Worm (Caenorhabditis elegans) whole organism, L4 larva: ENCODE measurements around the gene F59B10.4.

Source experiments
- D1046.2 ChIP-seq: fragments of 200-800 bp; sonication (Bioruptor generic); IDR thresholded peaks from 2 replicates; pipeline ENCODE4 v1.3.6; 2022; ENCODE audit warnings: missing genetic modification characterization, missing compliant biosample characterization
- F49E8.2 ChIP-seq: sonication (generic microtip); optimal IDR thresholded peaks from 2 replicates; lab custom pipeline; 2016; ENCODE audit warnings: missing compliant biosample characterization, mild to moderate bottlenecking, missing genetic modification characterization, borderline replicate concordance
- T26A8.4 ChIP-seq: fragments of 200-800 bp; sonication (Bioruptor generic); IDR thresholded peaks from 2 replicates; pipeline ENCODE4 v1.3.6; 2022; ENCODE audit warnings: missing genetic modification characterization, missing compliant biosample characterization
- Y105C5A.15 ChIP-seq: fragments of 200-800 bp; sonication (Bioruptor generic); IDR thresholded peaks from 2 replicates; pipeline ENCODE4 v1.3.6; 2022; ENCODE audit warnings: missing genetic modification characterization, missing compliant biosample characterization
- Y75B8A.6 ChIP-seq: fragments of 200-800 bp; sonication (Bioruptor generic); IDR thresholded peaks from 2 replicates; pipeline ENCODE4 v1.3.6; 2022; ENCODE audit warnings: missing genetic modification reagents, missing genetic modification characterization, missing compliant biosample characterization
- ZK546.5 ChIP-seq, 2 experiments: sonication (generic microtip); optimal IDR thresholded peaks; 2 replicates each; lab custom pipeline; 2017; ENCODE audit warnings: missing biosample characterization in 2 of 2, missing genetic modification characterization in 2 of 2
- aly-2 ChIP-seq: sonication (generic microtip); optimal IDR thresholded peaks from 2 replicates; lab custom pipeline; 2018; ENCODE audit warnings: missing biosample characterization, missing genetic modification characterization
- ceh-44 ChIP-seq: fragments of 200-800 bp; sonication (Bioruptor generic); IDR thresholded peaks from 2 replicates; pipeline ENCODE4 v1.3.6; 2022; ENCODE audit warnings: missing genetic modification reagents, missing genetic modification characterization, missing compliant biosample characterization
- ceh-62 ChIP-seq: sonication (generic microtip); optimal IDR thresholded peaks from 2 replicates; lab custom pipeline; 2017; ENCODE audit warnings: missing biosample characterization, missing genetic modification characterization
- ctbp-1 ChIP-seq: fragments of 200-800 bp; sonication (Bioruptor generic); IDR thresholded peaks from 2 replicates; pipeline ENCODE4 v1.3.6; 2022; ENCODE audit warnings: missing genetic modification reagents, missing genetic modification characterization, missing compliant biosample characterization
- daf-19 ChIP-seq: fragments of 200-800 bp; sonication (Bioruptor generic); conservative IDR thresholded peaks from 2 replicates; pipeline ENCODE4 v1.3.6; 2022; ENCODE audit warnings: missing genetic modification characterization, missing compliant biosample characterization
- dmd-8 ChIP-seq: fragments of 200-800 bp; sonication (Bioruptor generic); IDR thresholded peaks from 2 replicates; pipeline ENCODE4 v1.3.6; 2022; ENCODE audit warnings: missing genetic modification characterization, missing compliant biosample characterization
- dve-1 ChIP-seq: sonication (generic microtip); optimal IDR thresholded peaks from 2 replicates; lab custom pipeline; 2017; ENCODE audit warnings: antibody characterized with exemption, mild to moderate bottlenecking, missing genetic modification characterization, missing compliant biosample characterization; ENCODE audit not compliant: insufficient read depth
- egl-27 ChIP-seq: sonication (generic microtip); optimal IDR thresholded peaks from 3 replicates; lab custom pipeline; 2017; ENCODE audit warnings: missing biosample characterization, missing genetic modification reagents, missing genetic modification characterization
- egl-43 ChIP-seq: fragments of 200-800 bp; sonication (Bioruptor generic); IDR thresholded peaks from 2 replicates; pipeline ENCODE4 v1.3.6; 2022; ENCODE audit warnings: missing genetic modification reagents, missing genetic modification characterization, missing compliant biosample characterization
- gei-8 ChIP-seq: fragments of 200-800 bp; sonication (Bioruptor generic); optimal IDR thresholded peaks from 2 replicates; lab custom pipeline; 2018; ENCODE audit warnings: mild to moderate bottlenecking, missing genetic modification characterization, missing compliant biosample characterization
- hlh-11 ChIP-seq: fragments of 200-800 bp; sonication (Bioruptor generic); optimal IDR thresholded peaks from 2 replicates; lab custom pipeline; 2018; ENCODE audit warnings: mild to moderate bottlenecking, missing genetic modification characterization, missing compliant biosample characterization
- jun-1 ChIP-seq: fragments of 150-350 bp; optimal IDR thresholded peaks from 2 replicates; lab custom pipeline; 2014; ENCODE audit warnings: missing biosample characterization, missing genetic modification reagents, missing genetic modification characterization
- lin-15B ChIP-seq: fragments of 150-350 bp; sonication (generic microtip); optimal IDR thresholded peaks from 3 replicates; lab custom pipeline; 2014; ENCODE audit warnings: missing biosample characterization, missing genetic modification characterization
- lin-29 ChIP-seq: fragments of 200-800 bp; sonication (Bioruptor generic); IDR thresholded peaks from 2 replicates; pipeline ENCODE4 v1.3.6; 2022; ENCODE audit warnings: missing genetic modification reagents, missing genetic modification characterization, missing compliant biosample characterization
- lin-39 ChIP-seq: fragments of 150-350 bp; optimal IDR thresholded peaks from 2 replicates; lab custom pipeline; 2014; ENCODE audit warnings: missing biosample characterization, missing genetic modification reagents, missing genetic modification characterization
- lsy-2 ChIP-seq, 2 experiments: fragments of 150-350 bp in 1 of 2; sonication (generic microtip) in 1 of 2; optimal IDR thresholded peaks; 2 replicates each; lab custom pipeline; 2014 to 2017; ENCODE audit warnings: missing biosample characterization in 2 of 2, missing genetic modification characterization in 2 of 2
- madf-5 ChIP-seq, 2 experiments: fragments of 200-800 bp; sonication (Bioruptor generic); IDR thresholded peaks; 2 replicates each; pipeline ENCODE4 v1.3.6; 2022; ENCODE audit warnings: missing compliant biosample characterization in 2 of 2, missing genetic modification characterization in 2 of 2
- madf-9 ChIP-seq: fragments of 200-800 bp; sonication (Bioruptor generic); conservative IDR thresholded peaks from 2 replicates; pipeline ENCODE4 v1.3.6; 2022; ENCODE audit warnings: missing genetic modification reagents, missing genetic modification characterization, missing compliant biosample characterization
- mep-1 ChIP-seq: fragments of 150-350 bp; sonication (generic microtip); optimal IDR thresholded peaks from 3 replicates; lab custom pipeline; 2014; ENCODE audit warnings: missing biosample characterization, missing genetic modification characterization
- mxl-2 ChIP-seq: fragments of 200-800 bp; sonication (Bioruptor generic); conservative IDR thresholded peaks from 2 replicates; pipeline ENCODE4 v1.3.6; 2022; ENCODE audit warnings: missing genetic modification reagents, missing genetic modification characterization, missing compliant biosample characterization
- nhr-102 ChIP-seq: sonication (generic microtip); optimal IDR thresholded peaks from 2 replicates; lab custom pipeline; 2016; ENCODE audit warnings: mild to moderate bottlenecking, missing genetic modification characterization, moderate library complexity, missing compliant biosample characterization
- nhr-237 ChIP-seq: sonication (generic microtip); optimal IDR thresholded peaks from 2 replicates; lab custom pipeline; 2017; ENCODE audit warnings: missing biosample characterization, missing genetic modification characterization
- nhr-42 ChIP-seq: fragments of 200-800 bp; sonication (Bioruptor generic); IDR thresholded peaks from 2 replicates; pipeline ENCODE4 v1.3.6; 2022; ENCODE audit warnings: missing genetic modification characterization, missing compliant biosample characterization
- nhr-48 ChIP-seq: sonication (generic microtip); optimal IDR thresholded peaks from 2 replicates; lab custom pipeline; 2016; ENCODE audit warnings: mild to moderate bottlenecking, missing genetic modification characterization, missing compliant biosample characterization
- nhr-77 ChIP-seq: fragments of 150-350 bp; optimal IDR thresholded peaks from 2 replicates; lab custom pipeline; 2014; ENCODE audit warnings: missing biosample characterization, missing genetic modification characterization
- pha-4 ChIP-seq, 2 experiments: fragments of 150-350 bp in 1 of 2; fragments of 200-800 bp in 1 of 2; sonication (Bioruptor generic) in 1 of 2; IDR thresholded peaks in 1 of 2; optimal IDR thresholded peaks in 1 of 2; 2 replicates each; pipeline versions ENCODE4 v1.3.6 to Lab custom; 2014 to 2022; ENCODE audit warnings: missing genetic modification characterization in 2 of 2, missing genetic modification reagents in 2 of 2, missing biosample characterization in 1 of 2, missing compliant biosample characterization in 1 of 2
- php-3 ChIP-seq: fragments of 200-800 bp; sonication (Bioruptor generic); IDR thresholded peaks from 2 replicates; pipeline ENCODE4 v1.3.6; 2022; ENCODE audit warnings: missing genetic modification reagents, missing genetic modification characterization, missing compliant biosample characterization
- pqm-1 ChIP-seq: sonication (generic microtip); optimal IDR thresholded peaks from 2 replicates; lab custom pipeline; 2017; ENCODE audit warnings: missing biosample characterization, missing genetic modification characterization
- rbr-2 ChIP-seq: sonication (generic microtip); optimal IDR thresholded peaks from 2 replicates; lab custom pipeline; 2016; ENCODE audit warnings: missing genotype, missing genetic modification characterization, missing compliant biosample characterization
- saeg-2 ChIP-seq: fragments of 200-800 bp; sonication (Bioruptor generic); IDR thresholded peaks from 2 replicates; pipeline ENCODE4 v1.3.6; 2022; ENCODE audit warnings: missing genetic modification reagents, missing genetic modification characterization, missing compliant biosample characterization
- set-16 ChIP-seq: fragments of 200-800 bp; sonication (Bioruptor generic); IDR thresholded peaks from 2 replicates; pipeline ENCODE4 v1.3.6; 2022; ENCODE audit warnings: missing genetic modification reagents, missing genetic modification characterization, missing compliant biosample characterization
- snpc-1.2 ChIP-seq: fragments of 200-800 bp; sonication (Bioruptor generic); IDR thresholded peaks from 2 replicates; pipeline ENCODE4 v1.3.6; 2022; ENCODE audit warnings: missing genetic modification reagents, missing genetic modification characterization, missing compliant biosample characterization
- spr-3 ChIP-seq: fragments of 200-800 bp; sonication (Bioruptor generic); optimal IDR thresholded peaks from 2 replicates; lab custom pipeline; 2018; ENCODE audit warnings: mild to moderate bottlenecking, missing genetic modification characterization, missing compliant biosample characterization
- unc-130 ChIP-seq: sonication (generic microtip); optimal IDR thresholded peaks from 2 replicates; lab custom pipeline; 2016; ENCODE audit warnings: missing genetic modification reagents, missing genetic modification characterization, missing compliant biosample characterization
- vab-7 ChIP-seq: fragments of 200-800 bp; sonication (Bioruptor generic); IDR thresholded peaks from 2 replicates; pipeline ENCODE4 v1.3.6; 2022; ENCODE audit warnings: missing genetic modification reagents, missing genetic modification characterization, missing compliant biosample characterization
- zip-11 ChIP-seq: fragments of 200-800 bp; sonication (Bioruptor generic); IDR thresholded peaks from 2 replicates; pipeline ENCODE4 v1.3.6; 2022; ENCODE audit warnings: missing genetic modification characterization, missing compliant biosample characterization
- ztf-11 ChIP-seq: fragments of 150-350 bp; optimal IDR thresholded peaks from 2 replicates; lab custom pipeline; 2014; ENCODE audit warnings: missing biosample characterization, missing genetic modification characterization
- ztf-7 ChIP-seq: fragments of 150-350 bp; optimal IDR thresholded peaks from 2 replicates; lab custom pipeline; 2014; ENCODE audit warnings: missing biosample characterization, missing genetic modification characterization

F59B10.4 gene

DNA sequence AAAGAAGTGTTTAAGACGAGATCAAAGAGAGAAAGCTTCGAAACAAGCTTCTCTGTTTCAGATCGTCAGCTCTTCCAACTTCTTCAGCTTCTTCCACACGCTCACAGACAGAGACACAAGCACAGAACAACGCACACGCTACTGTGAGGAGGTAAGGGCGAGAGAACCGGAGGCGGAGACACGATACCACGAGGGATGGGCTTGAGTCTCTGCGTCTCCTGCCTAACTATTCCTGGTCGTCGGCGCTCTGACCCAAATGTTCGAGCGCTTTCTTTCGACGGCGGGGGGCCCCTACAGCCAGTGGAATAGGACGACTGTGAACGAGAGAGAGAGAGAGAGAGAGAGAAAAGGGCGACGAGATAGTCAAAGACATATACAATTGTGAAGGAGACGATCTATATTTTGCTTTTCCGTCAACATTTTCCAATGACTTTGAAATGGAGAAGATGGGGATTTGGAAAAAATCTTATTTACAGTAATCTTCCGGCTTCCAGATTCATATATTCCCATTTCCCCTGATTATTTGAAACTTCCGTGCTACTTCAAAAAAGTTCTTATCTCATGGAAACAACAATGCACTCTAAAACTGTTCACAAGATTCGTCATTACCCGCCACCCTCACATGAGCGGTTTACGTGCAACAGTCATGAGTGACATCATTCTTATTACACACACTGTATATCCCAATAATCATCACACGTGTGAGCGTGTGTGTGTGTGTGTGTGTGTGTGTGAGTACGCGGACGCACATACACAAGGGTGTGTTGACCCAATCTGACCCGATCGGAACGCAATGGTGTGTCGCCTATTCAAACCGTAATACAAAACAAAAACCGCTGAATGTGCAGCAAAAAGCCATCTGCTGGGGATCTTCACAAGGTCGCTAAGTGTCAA lies 30.1 kb upstream of the F59B10.4 start (continued):
- TF ChIP-seq madf-5 (GFP tag; IDR thresholded peaks at IDR 0.05; lab: Robert Waterston, UW) (peak in 1 of 2 experiments; percentile 75; a peak in 1 of 4 replicates), ceh-62 (no peak), hlh-11 (tag; lab: Kevin White, UChicago) (peak; percentile 82), snpc-1.2 (GFP tag; lab: Robert Waterston, UW) (peak; percentile 54; the same call in 1 of the 2 replicates), dve-1 (tag; lab: Kevin White, UChicago) (peak; percentile 71), lin-29 (GFP tag; lab: Robert Waterston, UW) (no peak), ztf-7 (peak; percentile 34), saeg-2 (GFP tag; lab: Robert Waterston, UW) (0 out of 2 replicates have a peak, but pooled peaks have one; percentile 28), set-16 (GFP tag; lab: Robert Waterston, UW) (peak; percentile 96), ZK546.5 (tag; optimal IDR thresholded peaks at IDR 0.05; lab: Kevin White, UChicago) (no peak), dmd-8 (GFP tag; lab: Robert Waterston, UW) (no peak), ceh-44 (0 out of 2 replicates have a peak, but pooled peaks have one; percentile 29), egl-27 (no peak), nhr-237 (tag; lab: Kevin White, UChicago) (no peak), lin-15B (tag; lab: Kevin White, UChicago) (no peak)

DNA sequence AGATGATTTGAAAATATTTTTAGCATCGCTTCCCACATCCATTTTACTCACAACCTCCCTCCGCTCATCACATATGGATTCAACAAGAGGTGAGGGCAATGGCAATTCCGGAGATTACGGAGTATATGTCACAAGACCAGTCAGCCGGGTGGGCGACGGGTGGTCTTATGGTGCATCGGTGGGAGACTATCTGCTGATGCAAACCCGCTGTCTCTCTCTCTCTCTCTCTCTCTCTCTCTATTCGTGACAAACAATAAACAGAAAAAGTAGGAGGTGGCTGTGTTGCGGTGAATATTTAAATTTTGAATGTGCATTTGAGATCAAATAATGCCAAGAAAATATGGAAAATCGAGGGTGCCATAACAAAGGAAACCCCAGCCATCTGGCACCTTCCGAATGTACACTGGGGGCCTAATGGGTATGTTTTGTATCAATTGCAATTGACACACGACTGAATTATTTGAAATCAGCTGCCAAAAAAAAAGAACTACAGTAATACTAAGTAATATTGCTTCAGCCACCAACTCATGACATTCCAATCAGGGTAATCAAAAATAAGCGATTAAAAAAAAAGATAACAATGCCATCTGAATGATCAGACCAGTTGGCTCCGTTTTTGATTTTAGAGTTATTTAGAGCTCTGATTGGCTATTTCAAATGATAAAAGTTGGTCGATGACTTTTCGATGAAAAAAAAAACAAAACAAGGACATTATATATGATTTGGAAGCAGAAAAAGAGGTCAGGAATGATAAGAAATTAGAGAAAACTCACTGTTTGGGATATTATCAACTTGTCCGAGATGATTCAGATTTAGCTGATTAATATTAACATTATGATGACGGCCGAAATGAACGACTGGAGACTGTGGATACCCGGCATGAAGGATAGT lies 29.1 kb upstream of the F59B10.4 start:
- TF ChIP-seq nhr-102 (tag; lab: Kevin White, UChicago) (no peak), rbr-2 (no peak), F49E8.2 (tag; lab: Kevin White, UChicago) (no peak), mep-1 (tag; lab: Kevin White, UChicago) (peak; percentile 34), lin-39 (tag; lab: Kevin White, UChicago) (no peak), ceh-44 (no peak), lsy-2 (tag; optimal IDR thresholded peaks at IDR 0.05; lab: Kevin White, UChicago) (no peak), egl-27 (no peak), unc-130 (GFP tag; lab: Kevin White, UChicago) (no peak), zip-11 (GFP tag; lab: Robert Waterston, UW) (0 out of 2 replicates have a peak, but pooled peaks have one; percentile 15), jun-1 (tag; lab: Kevin White, UChicago) (no peak), vab-7 (GFP tag; lab: Robert Waterston, UW) (peak; percentile 53; the same call in 1 of the 2 replicates), daf-19 (GFP tag; lab: Robert Waterston, UW) (no peak), Y105C5A.15 (peak; percentile 63; the same call in 1 of the 2 replicates), pha-4 (GFP tag; IDR thresholded peaks at IDR 0.05; lab: Robert Waterston, UW) (no peak), pha-4 (tag; optimal IDR thresholded peaks at IDR 0.05; lab: Kevin White, UChicago) (no peak), ctbp-1 (no peak; the same call in 1 of the 2 replicates), nhr-237 (tag; lab: Kevin White, UChicago) (no peak), T26A8.4 (GFP tag; lab: Robert Waterston, UW) (no peak), nhr-48 (tag; lab: Kevin White, UChicago) (no peak), mxl-2 (GFP tag; lab: Robert Waterston, UW) (no peak), pqm-1 (tag; lab: Kevin White, UChicago) (no peak), egl-43 (GFP tag; lab: Robert Waterston, UW) (no peak), gei-8 (GFP tag; lab: Kevin White, UChicago) (no peak), Y75B8A.6 (GFP tag; lab: Robert Waterston, UW) (peak; percentile 33; the same call in 1 of the 2 replicates), D1046.2 (GFP tag; lab: Robert Waterston, UW) (no peak), ceh-62 (no peak), nhr-42 (GFP tag; lab: Robert Waterston, UW) (no peak), php-3 (GFP tag; lab: Robert Waterston, UW) (no peak), lin-15B (tag; lab: Kevin White, UChicago) (no peak), ztf-11 (tag; lab: Kevin White, UChicago) (no peak), aly-2 (no peak), set-16 (GFP tag; lab: Robert Waterston, UW) (no peak), spr-3 (GFP tag; lab: Kevin White, UChicago) (no peak), madf-9 (GFP tag; lab: Robert Waterston, UW) (0 out of 2 replicates have a peak, but pooled peaks have one; percentile 23), nhr-77 (tag; lab: Kevin White, UChicago) (no peak), ZK546.5 (tag; optimal IDR thresholded peaks at IDR 0.05; lab: Kevin White, UChicago) (no peak)
